Fruit fly (Drosophila melanogaster): Measurements from ENCODE around the gene CG42830.

DNA sequence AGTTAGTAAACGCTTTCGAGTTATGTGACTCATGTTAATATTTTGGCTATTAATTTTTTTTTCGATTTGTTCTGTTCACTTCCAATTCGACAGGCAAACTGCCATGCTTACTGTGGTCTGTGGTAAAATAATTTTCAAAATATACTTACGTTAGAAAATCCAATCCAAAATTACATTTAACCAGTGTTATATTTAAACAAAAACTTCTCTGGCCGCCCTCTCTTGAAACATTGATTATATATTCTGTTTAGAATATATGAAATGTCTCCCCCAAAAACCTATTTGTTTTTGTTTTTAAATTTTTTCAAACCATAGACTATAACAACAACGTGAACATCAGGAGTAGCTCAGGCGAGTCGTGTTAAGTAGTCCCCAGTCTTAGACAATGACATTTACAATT is at the start of gene CG42830:
- no peak for TF ChIP-seq rn (GFP tag; IDR thresholded peaks at IDR 0.05)
- no peak for TF ChIP-seq Pif1A (GFP tag; optimal IDR thresholded peaks at IDR 0.05)
- TF ChIP-seq D1 (tag; optimal IDR thresholded peaks at IDR 0.05), result no peak
- no peak for TF ChIP-seq CG17806 (tag; optimal IDR thresholded peaks at IDR 0.05)
- TF ChIP-seq fd96Ca (GFP tag; IDR thresholded peaks at IDR 0.05), result no peak
- TF ChIP-seq EcR (GFP tag; optimal IDR thresholded peaks at IDR 0.05), result no peak
- TF ChIP-seq CG4496 (GFP tag; IDR thresholded peaks at IDR 0.05), result no peak
- TF ChIP-seq CG10348 (GFP tag; IDR thresholded peaks at IDR 0.05), result no peak
- no peak for TF ChIP-seq Pif1B (GFP tag; optimal IDR thresholded peaks at IDR 0.05)
- no peak for TF ChIP-seq gl (tag; optimal IDR thresholded peaks at IDR 0.05)
- no peak for TF ChIP-seq Ets98B (GFP tag; IDR thresholded peaks at IDR 0.05)
- no peak for TF ChIP-seq CG8159 (tag; optimal IDR thresholded peaks at IDR 0.05)
- TF ChIP-seq CG9948 (tag; optimal IDR thresholded peaks at IDR 0.05), result no peak
